Worm (Caenorhabditis elegans) whole organism, L3 larva: ENCODE data around the gene rpl-7A.

ENCODE experiments used
- R02D3.7 ChIP-seq: fragments of 150-350 bp; optimal IDR thresholded peaks from 2 replicates; lab custom pipeline; 2014; ENCODE audit warnings: missing biosample characterization, missing genetic modification characterization
- ZK546.5 ChIP-seq: sonication (generic microtip); optimal IDR thresholded peaks from 2 replicates; lab custom pipeline; 2017; ENCODE audit warnings: missing biosample characterization, missing genetic modification characterization
- aly-2 ChIP-seq: fragments of 150-350 bp; optimal IDR thresholded peaks from 2 replicates; lab custom pipeline; 2014; ENCODE audit warnings: missing biosample characterization, missing genetic modification characterization
- ama-1 ChIP-seq: fragments of 150-350 bp; optimal IDR thresholded peaks from 2 replicates; lab custom pipeline; 2018
- ceh-28 ChIP-seq: fragments of 150-350 bp; optimal IDR thresholded peaks from 2 replicates; lab custom pipeline; 2014; ENCODE audit warnings: missing biosample characterization, missing genetic modification reagents, missing genetic modification characterization
- daf-12 ChIP-seq: fragments of 150-350 bp; optimal IDR thresholded peaks from 2 replicates; lab custom pipeline; 2014; ENCODE audit warnings: missing biosample characterization, missing genetic modification reagents, missing genetic modification characterization
- egl-27 ChIP-seq: sonication (generic microtip); optimal IDR thresholded peaks from 4 replicates; lab custom pipeline; 2017; ENCODE audit warnings: missing biosample characterization, missing genetic modification reagents, missing genetic modification characterization
- elt-1 ChIP-seq: fragments of 150-350 bp; optimal IDR thresholded peaks from 2 replicates; lab custom pipeline; 2014; ENCODE audit warnings: missing biosample characterization, missing genetic modification characterization
- elt-2 ChIP-seq: sonication (generic microtip); optimal IDR thresholded peaks from 2 replicates; lab custom pipeline; 2016; ENCODE audit warnings: missing genetic modification reagents, mild to moderate bottlenecking, missing genetic modification characterization, missing compliant biosample characterization
- elt-3 ChIP-seq, 3 experiments: fragments of 150-350 bp in 1 of 3; sonication (generic microtip) in 2 of 3; optimal IDR thresholded peaks; 2 replicates in 2 of 3; 4 replicates in 1 of 3; lab custom pipeline; 2014 to 2017; ENCODE audit warnings: missing biosample characterization in 3 of 3, missing genetic modification characterization in 3 of 3
- fkh-10 ChIP-seq: sonication (generic microtip); optimal IDR thresholded peaks from 2 replicates; lab custom pipeline; 2017; ENCODE audit warnings: missing biosample characterization, missing genetic modification reagents, missing genetic modification characterization
- fkh-2 ChIP-seq: fragments of 150-350 bp; optimal IDR thresholded peaks from 2 replicates; lab custom pipeline; 2014; ENCODE audit warnings: missing biosample characterization, missing genetic modification reagents, missing genetic modification characterization
- fos-1 ChIP-seq: fragments of 150-350 bp; optimal IDR thresholded peaks from 2 replicates; lab custom pipeline; 2014; ENCODE audit warnings: missing biosample characterization, missing genetic modification characterization
- hmg-11 ChIP-seq: sonication (generic microtip); optimal IDR thresholded peaks from 2 replicates; lab custom pipeline; 2016; ENCODE audit warnings: missing genetic modification characterization, missing compliant biosample characterization
- jun-1 ChIP-seq: fragments of 150-350 bp; optimal IDR thresholded peaks from 2 replicates; lab custom pipeline; 2014; ENCODE audit warnings: missing biosample characterization, missing genetic modification reagents, missing genetic modification characterization
- lin-15B ChIP-seq: fragments of 150-350 bp; optimal IDR thresholded peaks from 2 replicates; lab custom pipeline; 2014; ENCODE audit warnings: missing biosample characterization, missing genetic modification characterization
- lin-39 ChIP-seq: fragments of 150-350 bp; optimal IDR thresholded peaks from 2 replicates; lab custom pipeline; 2018; ENCODE audit warnings: missing biosample characterization, missing genetic modification reagents, missing genetic modification characterization
- lsy-12 ChIP-seq: sonication (generic microtip); optimal IDR thresholded peaks from 2 replicates; lab custom pipeline; 2016; ENCODE audit warnings: mild to moderate bottlenecking, missing genetic modification characterization, missing compliant biosample characterization
- nfya-1 ChIP-seq: sonication (generic microtip); optimal IDR thresholded peaks from 2 replicates; lab custom pipeline; 2017; ENCODE audit warnings: missing genetic modification characterization, mild to moderate bottlenecking, missing compliant biosample characterization, antibody characterized with exemption, moderate library complexity; ENCODE audit not compliant: insufficient read depth
- nhr-11 ChIP-seq: fragments of 150-350 bp; optimal IDR thresholded peaks from 2 replicates; lab custom pipeline; 2014; ENCODE audit warnings: missing biosample characterization, missing genetic modification characterization
- nhr-12 ChIP-seq: fragments of 150-350 bp; optimal IDR thresholded peaks from 2 replicates; lab custom pipeline; 2014; ENCODE audit warnings: missing biosample characterization, missing genetic modification characterization
- nhr-23 ChIP-seq: fragments of 150-350 bp; optimal IDR thresholded peaks from 2 replicates; lab custom pipeline; 2014; ENCODE audit warnings: missing biosample characterization, missing genetic modification reagents, missing genetic modification characterization
- nhr-237 ChIP-seq: fragments of 150-350 bp; optimal IDR thresholded peaks from 2 replicates; lab custom pipeline; 2014; ENCODE audit warnings: missing biosample characterization, missing genetic modification characterization
- nhr-25 ChIP-seq: sonication (generic microtip); optimal IDR thresholded peaks from 2 replicates; lab custom pipeline; 2017; ENCODE audit warnings: missing biosample characterization, missing genetic modification characterization
- nhr-28 ChIP-seq: fragments of 150-350 bp; optimal IDR thresholded peaks from 2 replicates; lab custom pipeline; 2014; ENCODE audit warnings: missing biosample characterization, missing genetic modification characterization
- nhr-43 ChIP-seq: sonication (generic microtip); optimal IDR thresholded peaks from 2 replicates; lab custom pipeline; 2016; ENCODE audit warnings: mild to moderate bottlenecking, missing genetic modification characterization, missing compliant biosample characterization; ENCODE audit not compliant: poor library complexity, severe bottlenecking
- nhr-67 ChIP-seq: fragments of 150-350 bp; optimal IDR thresholded peaks from 2 replicates; lab custom pipeline; 2014; ENCODE audit warnings: missing biosample characterization, missing genetic modification characterization
- nhr-76 ChIP-seq: fragments of 150-350 bp; sonication (generic microtip); optimal IDR thresholded peaks from 5 replicates; lab custom pipeline; 2014; ENCODE audit warnings: missing biosample characterization, missing genetic modification characterization
- pha-4 ChIP-seq: fragments of 150-350 bp; optimal IDR thresholded peaks from 2 replicates; lab custom pipeline; 2014; ENCODE audit warnings: missing biosample characterization, missing genetic modification reagents, missing genetic modification characterization
- pqm-1 ChIP-seq: fragments of 150-350 bp; optimal IDR thresholded peaks from 2 replicates; lab custom pipeline; 2017; ENCODE audit warnings: missing biosample characterization, missing genetic modification characterization, inconsistent platforms
- snpc-4 ChIP-seq: fragments of 150-350 bp; optimal IDR thresholded peaks from 2 replicates; lab custom pipeline; 2014; ENCODE audit warnings: missing biosample characterization, missing genetic modification characterization
- tbx-2 ChIP-seq: sonication (generic microtip); optimal IDR thresholded peaks from 2 replicates; lab custom pipeline; 2016; ENCODE audit warnings: mild to moderate bottlenecking, missing genetic modification characterization, missing compliant biosample characterization
- unc-39 ChIP-seq: sonication (generic microtip); optimal IDR thresholded peaks from 4 replicates; lab custom pipeline; 2017; ENCODE audit warnings: missing biosample characterization, missing genetic modification characterization
- unc-62 ChIP-seq: fragments of 150-350 bp; sonication (generic microtip); optimal IDR thresholded peaks from 4 replicates; lab custom pipeline; 2014; ENCODE audit warnings: missing biosample characterization, missing genetic modification reagents, missing genetic modification characterization
- zag-1 ChIP-seq: fragments of 150-350 bp; optimal IDR thresholded peaks from 2 replicates; lab custom pipeline; 2014; ENCODE audit warnings: missing biosample characterization, missing genetic modification characterization
- ztf-11 ChIP-seq: fragments of 150-350 bp; optimal IDR thresholded peaks from 2 replicates; lab custom pipeline; 2014; ENCODE audit warnings: missing biosample characterization, missing genetic modification characterization

The rpl-7A gene

DNA sequence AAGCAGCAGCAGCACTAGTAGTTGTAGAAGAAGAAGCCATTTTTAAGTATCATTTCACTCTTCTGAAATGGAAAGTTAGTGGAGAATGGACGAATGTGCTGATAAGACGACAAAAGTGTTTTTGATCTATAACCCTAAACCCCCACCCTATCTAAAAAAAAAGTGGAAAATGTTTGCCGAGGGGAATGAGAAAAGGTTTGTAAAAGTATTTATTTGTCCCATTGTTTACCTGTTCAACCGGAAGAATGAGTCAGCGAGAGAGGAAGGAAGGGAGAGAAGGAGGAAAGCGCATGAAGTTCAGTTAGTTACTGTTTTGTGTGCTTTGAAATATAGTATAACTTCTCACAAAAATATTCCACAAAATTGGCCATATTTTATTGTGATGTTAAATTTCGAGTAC lies 6.7 kb upstream of the rpl-7A start:
- peak; percentile 91 for TF ChIP-seq pha-4 (tag; lab: Kevin White, UChicago)
- TF ChIP-seq nhr-11: no peak
- no peak for TF ChIP-seq egl-27 (tag; lab: Kevin White, UChicago)
- TF ChIP-seq fos-1 (tag; lab: Kevin White, UChicago): no peak
- TF ChIP-seq unc-62: no peak
- TF ChIP-seq zag-1 (tag; lab: Kevin White, UChicago): no peak
- TF ChIP-seq fkh-2 (tag; lab: Kevin White, UChicago): no peak
- no peak for TF ChIP-seq elt-1 (tag; lab: Kevin White, UChicago)
- no peak for TF ChIP-seq jun-1
- TF ChIP-seq ama-1: no peak
- TF ChIP-seq nhr-76 (tag; lab: Kevin White, UChicago): no peak
- no peak for TF ChIP-seq nhr-237 (tag; lab: Kevin White, UChicago)
- TF ChIP-seq nhr-67 (tag; lab: Kevin White, UChicago): no peak
- TF ChIP-seq lin-15B: no peak
- no peak for TF ChIP-seq ztf-11 (tag; lab: Kevin White, UChicago)
- TF ChIP-seq hmg-11 (tag; lab: Kevin White, UChicago): no peak
- TF ChIP-seq lsy-12 (tag; lab: Kevin White, UChicago): no peak
- TF ChIP-seq nhr-28 (tag; lab: Kevin White, UChicago): no peak
- TF ChIP-seq nhr-43 (tag; lab: Kevin White, UChicago): no peak
- TF ChIP-seq fkh-10 (GFP tag; lab: Kevin White, UChicago): no peak
- TF ChIP-seq ZK546.5: no peak
- peak; percentile 43 for TF ChIP-seq pqm-1 (tag; lab: Kevin White, UChicago)
- no peak for TF ChIP-seq nfya-1 (tag; lab: Kevin White, UChicago)
- TF ChIP-seq elt-2 (tag; lab: Kevin White, UChicago): peak; percentile 65
- TF ChIP-seq snpc-4 (tag; lab: Kevin White, UChicago): no peak

DNA sequence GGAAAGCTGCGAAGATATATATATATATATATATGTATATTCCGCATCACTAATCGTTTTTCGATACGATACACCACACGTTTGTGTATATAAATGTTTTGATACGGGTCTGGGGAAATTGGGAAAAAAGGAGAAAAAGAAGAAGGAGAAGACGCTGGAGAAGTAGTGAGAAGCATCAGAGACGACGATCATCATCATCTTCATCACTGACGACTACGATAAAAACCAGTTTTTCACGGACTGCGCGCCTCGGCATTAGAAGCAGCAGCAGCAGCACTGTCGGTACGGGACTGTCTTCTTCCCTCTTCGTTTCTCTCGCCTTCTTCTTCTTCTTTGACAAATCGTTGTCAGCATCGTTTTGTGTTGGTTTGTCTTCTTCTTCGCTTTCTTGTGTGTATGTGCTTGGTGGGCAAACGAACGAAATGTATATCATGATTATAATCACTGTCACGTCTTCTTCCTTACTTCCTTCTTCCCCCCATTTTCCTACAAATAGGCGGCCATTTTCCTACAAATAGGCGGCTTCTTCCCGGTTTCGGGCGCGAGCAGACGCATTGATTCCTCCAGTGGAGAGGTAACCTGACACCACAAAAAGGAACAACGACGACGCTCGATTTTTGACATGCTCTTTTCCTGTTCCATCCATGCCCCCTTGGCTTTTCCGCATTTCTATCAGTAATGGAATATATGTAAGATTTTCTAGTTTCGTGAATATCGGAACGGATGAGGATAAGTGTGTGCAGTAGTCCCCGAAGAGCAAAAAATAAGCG lies 5.8 kb upstream of the rpl-7A start:
- peak; percentile 53 for TF ChIP-seq nhr-23 (tag; lab: Kevin White, UChicago)
- TF ChIP-seq zag-1 (tag; lab: Kevin White, UChicago): no peak
- no peak for TF ChIP-seq tbx-2 (tag; lab: Kevin White, UChicago)
- TF ChIP-seq jun-1: no peak
- TF ChIP-seq lin-15B: no peak
- peak; percentile 68 for TF ChIP-seq nhr-43 (tag; lab: Kevin White, UChicago)
- no peak for TF ChIP-seq nhr-12 (tag; lab: Kevin White, UChicago)
- TF ChIP-seq R02D3.7 (tag; lab: Kevin White, UChicago): no peak
- TF ChIP-seq elt-3 (tag; optimal IDR thresholded peaks at IDR 0.05; lab: Kevin White, UChicago): no peak
- no peak for TF ChIP-seq lin-39 (tag; lab: Kevin White, UChicago)
- TF ChIP-seq daf-12 (tag; lab: Kevin White, UChicago): no peak
- TF ChIP-seq nhr-25: peak; percentile 89
- TF ChIP-seq, all 47 proteins: peak for 3

DNA sequence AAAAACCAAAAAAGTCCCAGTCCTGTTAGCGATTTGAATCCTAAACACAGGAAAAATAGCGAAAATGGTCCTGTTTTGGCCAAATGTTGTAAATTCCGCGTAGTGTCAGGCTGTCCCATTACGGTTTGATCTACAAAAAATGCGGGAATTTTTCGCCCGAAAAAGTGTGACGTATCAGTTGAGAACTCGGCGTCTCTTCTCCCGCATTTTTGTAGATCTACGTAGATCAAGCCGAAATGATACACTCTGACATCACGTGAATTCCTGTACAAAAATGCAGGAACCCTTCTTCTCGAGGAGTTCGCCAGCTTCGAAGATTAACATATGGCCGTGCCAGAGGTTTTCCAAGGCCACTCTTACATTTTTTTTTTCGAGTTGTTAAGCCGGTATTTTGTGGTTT lies 5.2 kb upstream of the rpl-7A start:
- TF ChIP-seq nhr-76 (tag; lab: Kevin White, UChicago): no peak
- no peak for TF ChIP-seq ama-1
- no peak for TF ChIP-seq aly-2 (tag; lab: Kevin White, UChicago)
- no peak for TF ChIP-seq unc-39 (tag; lab: Kevin White, UChicago)
- no peak for TF ChIP-seq nhr-12 (tag; lab: Kevin White, UChicago)
- TF ChIP-seq, all 47 proteins: peak for 0

DNA sequence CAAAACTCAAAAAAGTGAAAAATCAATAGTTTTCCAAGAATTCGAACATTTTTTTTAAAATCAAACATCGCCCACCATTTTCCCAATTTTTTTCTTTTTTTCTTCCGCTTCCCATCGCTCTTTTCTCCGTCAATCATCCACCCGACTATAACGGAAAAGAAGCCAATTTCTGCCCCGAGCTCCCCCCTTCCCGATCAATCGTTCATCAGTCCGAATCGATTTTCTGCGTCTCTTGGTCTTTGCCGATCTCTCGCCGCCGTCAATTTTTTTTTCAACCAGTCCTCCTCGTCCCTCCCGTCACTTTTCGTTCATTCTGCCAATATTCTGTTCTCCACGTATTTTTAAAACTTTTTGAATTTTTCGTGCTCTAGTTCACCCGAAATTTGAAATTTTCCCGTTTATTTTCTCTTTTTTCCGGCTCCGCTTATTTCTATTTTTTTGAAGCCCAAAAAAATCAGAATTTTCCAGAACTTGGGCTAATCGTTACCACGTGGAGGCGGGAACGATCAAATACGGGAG lies 3.6 kb upstream of the rpl-7A start, which contains the start of gene ell-1:
ell-1 (plus strand) TSS at position 469 of the 519 bp plus-strand sequence.
- TF ChIP-seq ceh-28: peak; percentile 4
- TF ChIP-seq pha-4 (tag; lab: Kevin White, UChicago): peak; percentile 18
- TF ChIP-seq nhr-237 (tag; lab: Kevin White, UChicago): no peak
- no peak for TF ChIP-seq hmg-11 (tag; lab: Kevin White, UChicago)
- TF ChIP-seq nfya-1 (tag; lab: Kevin White, UChicago): peak; percentile 3
